Worm (Caenorhabditis elegans): ENCODE results near the gene col-154.

The col-154 gene

DNA sequence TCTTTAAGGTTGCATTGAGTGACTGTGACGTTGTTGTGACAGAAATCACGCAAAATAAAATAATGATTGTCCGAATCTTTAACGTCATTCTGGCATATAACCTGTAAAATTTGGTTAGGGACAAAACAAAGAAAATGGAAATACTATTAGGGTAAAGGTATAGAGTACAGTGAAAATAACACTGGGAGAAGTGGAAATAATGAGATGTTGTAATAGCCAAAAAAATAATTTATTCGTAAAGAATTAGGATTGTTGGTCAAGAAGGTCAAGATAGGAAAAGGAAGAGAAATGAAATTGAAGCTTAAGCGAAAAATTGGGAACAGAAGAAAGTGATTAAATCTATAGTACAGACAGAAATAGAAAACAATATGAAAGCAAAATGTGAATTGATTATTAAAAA is 29.9 kb downstream of the col-154 start, which contains the start of gene deg-3:
deg-3 (minus strand) TSS at position 101 of the 400 bp plus-strand sequence.
- TF ChIP-seq ztf-4 (tag; optimal IDR thresholded peaks at IDR 0.05): no peak
- TF ChIP-seq elt-3 (tag; optimal IDR thresholded peaks at IDR 0.05): no peak
- no peak for TF ChIP-seq nhr-77 (tag; optimal IDR thresholded peaks at IDR 0.05)
- TF ChIP-seq unc-62 (GFP tag; optimal IDR thresholded peaks at IDR 0.05): no peak
- TF ChIP-seq nhr-12 (tag; optimal IDR thresholded peaks at IDR 0.05): no peak
- no peak for TF ChIP-seq jun-1 (tag; optimal IDR thresholded peaks at IDR 0.05)
- no peak for TF ChIP-seq aly-2 (tag; optimal IDR thresholded peaks at IDR 0.05)
- TF ChIP-seq eor-1 (tag; optimal IDR thresholded peaks at IDR 0.05): no peak
- TF ChIP-seq unc-39 (tag; optimal IDR thresholded peaks at IDR 0.05): no peak
- TF ChIP-seq nhr-67 (tag; optimal IDR thresholded peaks at IDR 0.05): no peak

DNA sequence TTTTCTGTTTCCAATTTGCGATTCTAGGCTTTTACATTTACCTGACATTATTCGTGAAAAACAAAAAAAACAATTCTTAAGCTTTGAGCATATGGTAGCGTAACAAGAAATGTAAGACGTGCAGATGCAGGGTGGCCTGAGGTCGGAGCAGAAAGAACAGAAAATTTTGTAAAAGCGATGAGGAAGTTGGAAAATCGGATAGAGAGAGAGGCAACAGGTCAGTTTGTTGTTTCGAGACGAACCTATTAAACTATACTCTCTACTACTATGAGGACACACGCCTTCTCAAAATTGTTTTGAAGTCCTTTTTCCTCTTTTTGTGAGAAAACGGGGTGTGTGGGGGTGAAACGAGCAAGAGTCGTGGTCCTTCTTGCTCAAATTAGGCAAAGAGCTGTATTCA is 36.4 kb downstream of the col-154 start, which contains the start of gene des-2:
des-2 (minus strand) TSS at position 101 of the 400 bp plus-strand sequence.
- TF ChIP-seq nhr-43 (tag; optimal IDR thresholded peaks at IDR 0.05; ENCODE audit: poor library complexity, severe bottlenecking): no peak
- TF ChIP-seq ceh-28 (tag; optimal IDR thresholded peaks at IDR 0.05): no peak
- TF ChIP-seq fkh-10 (GFP tag; optimal IDR thresholded peaks at IDR 0.05): no peak
- no peak for TF ChIP-seq ceh-82 (tag; optimal IDR thresholded peaks at IDR 0.05)
- no peak for TF ChIP-seq mml-1 (tag; optimal IDR thresholded peaks at IDR 0.05)
- no peak for TF ChIP-seq nfya-1 (tag; optimal IDR thresholded peaks at IDR 0.05; ENCODE audit: insufficient read depth)
- no peak for TF ChIP-seq ztf-4 (tag; optimal IDR thresholded peaks at IDR 0.05)
- no peak for TF ChIP-seq unc-39 (tag; optimal IDR thresholded peaks at IDR 0.05)
- no peak for TF ChIP-seq ceh-9 (tag; optimal IDR thresholded peaks at IDR 0.05)
- no peak for TF ChIP-seq unc-62 (GFP tag; optimal IDR thresholded peaks at IDR 0.05)
- no peak for TF ChIP-seq nhr-67 (tag; optimal IDR thresholded peaks at IDR 0.05)
- TF ChIP-seq snpc-4 (tag; optimal IDR thresholded peaks at IDR 0.05): no peak
- no peak for TF ChIP-seq lin-15B (tag; optimal IDR thresholded peaks at IDR 0.05)
- TF ChIP-seq nhr-77 (tag; optimal IDR thresholded peaks at IDR 0.05): no peak
- no peak for TF ChIP-seq skn-1 (tag; optimal IDR thresholded peaks at IDR 0.05)

DNA sequence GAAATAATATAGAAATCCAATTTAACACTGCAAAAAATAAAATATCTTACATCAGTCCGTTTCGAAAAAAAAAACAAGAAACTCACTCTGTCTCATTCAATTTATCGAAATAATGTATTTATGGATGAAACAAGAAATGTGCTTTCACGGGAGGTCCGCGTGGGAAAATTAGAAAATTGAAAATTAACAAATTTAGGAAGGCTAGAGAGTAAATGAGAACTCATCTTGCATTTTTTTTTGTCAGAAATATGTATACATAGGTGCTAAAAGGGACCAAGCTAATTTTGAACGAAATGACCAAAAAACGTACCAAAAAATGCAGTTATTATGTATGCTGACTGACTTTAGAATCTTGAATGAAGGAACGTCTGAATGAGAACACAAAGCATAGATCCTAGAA is 39.4 kb downstream of the col-154 start, which contains the start of gene T26H10.2:
T26H10.2 (minus strand) TSS at position 101 of the 400 bp plus-strand sequence.
- TF ChIP-seq daf-12 (tag; optimal IDR thresholded peaks at IDR 0.05) (no peak), ZK546.5 (tag; optimal IDR thresholded peaks at IDR 0.05) (no peak)

DNA sequence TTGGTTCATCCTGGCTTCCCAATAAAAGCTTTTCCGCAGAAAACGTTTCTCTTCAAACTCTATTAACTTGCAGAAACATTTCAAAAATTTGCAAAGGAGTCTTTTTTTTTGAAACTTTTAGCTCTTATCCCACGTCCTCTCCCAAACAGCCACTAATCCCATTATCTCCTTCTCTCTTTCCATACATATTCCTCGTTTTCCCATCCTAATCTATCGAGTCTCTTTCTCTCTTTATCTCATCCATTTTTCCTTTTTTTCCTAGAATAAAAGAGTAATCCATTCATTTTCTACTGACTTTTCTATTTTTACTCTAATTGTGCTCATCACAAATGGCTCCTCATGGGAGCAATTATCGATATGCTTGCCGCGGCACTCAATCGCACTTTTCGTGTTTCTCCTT is 43.6 kb downstream of the col-154 start:
- no peak for TF ChIP-seq nhr-77 (tag; optimal IDR thresholded peaks at IDR 0.05)
- peak; percentile 9 for TF ChIP-seq nfya-1 (tag; optimal IDR thresholded peaks at IDR 0.05; ENCODE audit: insufficient read depth)
- no peak for TF ChIP-seq nhr-28 (tag; optimal IDR thresholded peaks at IDR 0.05)
- no peak for TF ChIP-seq ztf-11 (tag; optimal IDR thresholded peaks at IDR 0.05)
- TF ChIP-seq tbx-2 (tag; optimal IDR thresholded peaks at IDR 0.05): peak; percentile 42

DNA sequence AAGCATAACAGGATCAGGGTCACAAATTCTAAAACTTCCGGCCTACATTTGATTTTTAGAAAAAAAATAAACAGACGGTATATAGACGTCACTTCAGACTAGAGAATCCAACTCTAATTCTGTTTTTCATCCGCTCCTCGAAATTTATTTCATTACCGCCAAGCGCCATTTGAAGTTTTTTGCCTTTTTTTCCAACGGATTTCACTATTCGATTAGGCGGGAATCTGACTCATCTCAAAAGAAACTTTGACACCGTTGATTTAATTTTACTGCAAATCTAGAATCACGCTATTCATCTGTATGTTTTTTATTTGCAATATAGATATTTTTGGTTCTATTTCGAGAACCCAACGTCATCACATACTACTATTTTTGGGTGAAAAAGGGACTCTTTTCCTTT is 45.7 kb downstream of the col-154 start:
- no peak for TF ChIP-seq egl-27 (tag; optimal IDR thresholded peaks at IDR 0.05)
- peak; percentile 72 for TF ChIP-seq fkh-10 (GFP tag; optimal IDR thresholded peaks at IDR 0.05)

DNA sequence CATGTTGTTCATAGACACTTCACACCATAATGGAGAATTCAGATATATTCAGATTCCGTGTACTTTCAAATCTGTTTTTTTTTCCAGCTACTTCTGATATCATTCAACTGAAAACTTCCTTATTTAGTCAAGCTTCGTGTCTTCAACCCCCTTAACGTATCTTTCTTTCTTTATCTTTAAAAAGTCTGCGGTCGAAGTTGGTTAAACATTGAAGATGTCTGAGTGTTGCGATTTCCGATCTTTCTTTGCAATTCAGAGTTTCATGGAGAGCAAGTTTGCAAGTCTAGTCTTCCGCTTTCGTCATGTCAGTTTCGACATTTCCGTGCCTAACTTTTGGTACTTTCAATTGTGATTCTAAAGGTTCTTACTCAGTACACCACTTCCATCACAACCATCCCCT is 50.1 kb downstream of the col-154 start:
- TF ChIP-seq ZK546.5 (tag; optimal IDR thresholded peaks at IDR 0.05): no peak
- no peak for TF ChIP-seq pqm-1 (tag; optimal IDR thresholded peaks at IDR 0.05)
- no peak for TF ChIP-seq ztf-11 (tag; optimal IDR thresholded peaks at IDR 0.05)

Measured in whole organism, L3 larva.